Fruit fly (Drosophila melanogaster): Measurements from ENCODE around the gene CG42688.
A peak's percentile ranks its signal among the peaks of the same experiment; 100 is the strongest.

Gene CG42688

dm6 chr2L:19227656-19228055, 45.0 kb upstream of the CG42688 start (continued):
- TF ChIP-seq CG1792 (GFP tag; optimal IDR thresholded peaks at IDR 0.05) (no peak), CG4854 (GFP tag; optimal IDR thresholded peaks at IDR 0.05) (no peak), CG11696 (GFP tag; IDR thresholded peaks at IDR 0.05) (no peak), jing (GFP tag; optimal IDR thresholded peaks at IDR 0.05) (no peak), bsh (GFP tag; optimal IDR thresholded peaks at IDR 0.05) (no peak), CG15696 (tag; optimal IDR thresholded peaks at IDR 0.05) (no peak), CG3163 (GFP tag; optimal IDR thresholded peaks at IDR 0.05) (no peak), CG16813 (GFP tag; IDR thresholded peaks at IDR 0.05; ENCODE audit: partially characterized antibody) (0 out of 3 replicates have a peak, but pooled peaks have one; percentile 37), sna (GFP tag; IDR thresholded peaks at IDR 0.05; ENCODE audit: partially characterized antibody) (no peak), rib (GFP tag; IDR thresholded peaks at IDR 0.05) (no peak), CG5180 (GFP tag; optimal IDR thresholded peaks at IDR 0.05) (no peak)

- TF ChIP-seq Chrac-16 (GFP tag; optimal IDR thresholded peaks at IDR 0.05) (peak; percentile 88), CG9727 (GFP tag; optimal IDR thresholded peaks at IDR 0.05) (peak; percentile 91), CG12299 (tag; optimal IDR thresholded peaks at IDR 0.05) (no peak), Abd-B (GFP tag; optimal IDR thresholded peaks at IDR 0.05) (peak; percentile 83), Usf (GFP tag; optimal IDR thresholded peaks at IDR 0.05) (peak; percentile 71), ase (GFP tag; IDR thresholded peaks at IDR 0.05) (peak; percentile 55; the same call in 1 of the 3 replicates), Scr (GFP tag; IDR thresholded peaks at IDR 0.05; ENCODE audit: partially characterized antibody) (no peak), CG14965 (GFP tag; optimal IDR thresholded peaks at IDR 0.05; ENCODE audit: borderline replicate concordance) (peak; percentile 35), stc (GFP tag; IDR thresholded peaks at IDR 0.05) (peak; percentile 66), Med (GFP tag) (peak; percentile 93), CrebB (tag; optimal IDR thresholded peaks at IDR 0.05) (peak; percentile 46), CG10274 (GFP tag; optimal IDR thresholded peaks at IDR 0.05) (no peak), CG18476 (GFP tag; optimal IDR thresholded peaks at IDR 0.05) (peak; percentile 60), repo (GFP tag; optimal IDR thresholded peaks at IDR 0.05) (peak; percentile 27), Mrtf (GFP tag; IDR thresholded peaks at IDR 0.05) (peak; percentile 68; the same call in 2 of the 3 replicates), dmrt99B (tag; optimal IDR thresholded peaks at IDR 0.05) (peak; percentile 77), CG4360 (GFP tag; IDR thresholded peaks at IDR 0.05) (peak; percentile 50; the same call in 1 of the 2 replicates), Dll (GFP tag; IDR thresholded peaks at IDR 0.05; ENCODE audit: partially characterized antibody) (no peak), gcm (GFP tag; optimal IDR thresholded peaks at IDR 0.05) (peak; percentile 77), CG6175 (GFP tag; IDR thresholded peaks at IDR 0.05) (no peak), exex (tag; optimal IDR thresholded peaks at IDR 0.05) (no peak), CG5245 (GFP tag; optimal IDR thresholded peaks at IDR 0.05) (peak; percentile 84), NK7.1 (GFP tag; optimal IDR thresholded peaks at IDR 0.05) (peak; percentile 35), lov (optimal IDR thresholded peaks at IDR 0.05) (no peak), lov (GFP tag; IDR thresholded peaks at IDR 0.05) (peak; percentile 72; the same call in 2 of the 3 replicates), sd (tag; optimal IDR thresholded peaks at IDR 0.05) (no peak), B-H1 (GFP tag; IDR thresholded peaks at IDR 0.05) (peak; percentile 47), slp2 (GFP tag; optimal IDR thresholded peaks at IDR 0.05) (peak; percentile 49), inv (GFP tag; IDR thresholded peaks at IDR 0.05; ENCODE audit: partially characterized antibody) (no peak), HLHmδ (GFP tag; optimal IDR thresholded peaks at IDR 0.05) (no peak), CG18764 (GFP tag; optimal IDR thresholded peaks at IDR 0.05) (peak; percentile 66), ham (GFP tag; IDR thresholded peaks at IDR 0.05) (no peak), ara (GFP tag; IDR thresholded peaks at IDR 0.05) (peak; percentile 88), CG3726 (GFP tag; IDR thresholded peaks at IDR 0.05) (peak; percentile 67; the same call in 1 of the 3 replicates), CG2120 (GFP tag; optimal IDR thresholded peaks at IDR 0.05) (no peak), slou (GFP tag; optimal IDR thresholded peaks at IDR 0.05) (peak; percentile 71)
Observed at dm6 chr2L:19225984-19226914, 43.6 kb upstream of the CG42688 start.

All from whole organism, embryonic.